Worm (Caenorhabditis elegans): Measurements from ENCODE around the gene col-177.
A peak's percentile ranks its signal among the peaks of the same experiment; 100 is the strongest.

The col-177 gene

DNA sequence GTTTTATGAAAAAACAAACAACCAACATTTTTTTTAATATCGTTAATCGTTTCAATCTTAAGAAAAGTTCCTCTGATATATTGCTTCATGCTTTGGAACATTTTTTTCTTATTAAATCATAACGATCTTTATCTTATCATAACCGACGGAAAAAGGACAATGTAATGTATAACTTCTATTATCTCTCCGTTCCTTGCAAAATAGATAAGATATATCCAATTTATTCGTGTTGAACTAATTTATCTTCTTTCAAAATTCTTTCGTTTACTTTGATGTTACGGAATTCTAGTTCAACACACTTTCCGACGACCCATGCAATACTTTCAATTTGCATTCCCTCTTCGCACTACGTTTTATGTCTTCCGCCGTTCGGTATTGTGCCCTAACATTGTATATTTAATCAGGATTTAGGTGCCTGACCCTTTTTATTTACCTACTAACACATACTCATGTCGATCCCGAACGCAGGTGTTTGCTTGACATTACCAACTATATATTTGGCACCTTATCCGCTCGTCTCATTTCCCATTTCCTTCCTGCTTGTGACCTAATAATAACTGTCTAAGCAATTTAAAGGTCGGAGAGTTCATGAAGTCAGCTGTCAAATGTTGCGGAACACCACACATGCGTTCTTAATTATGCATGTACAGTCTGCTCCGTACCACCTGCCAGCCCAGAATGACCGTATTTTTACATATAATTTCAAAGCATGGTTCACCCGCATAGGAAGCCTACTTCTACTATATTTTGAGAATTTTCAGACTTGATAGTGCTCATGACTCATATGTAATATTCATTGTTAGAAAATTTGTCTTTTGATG, 10.1 kb downstream of the col-177 start:
- peak; percentile 63 for TF ChIP-seq elt-1 (tag; optimal IDR thresholded peaks at IDR 0.05; ENCODE audit: borderline replicate concordance, insufficient read depth)
- TF ChIP-seq unc-62 (GFP tag; optimal IDR thresholded peaks at IDR 0.05): no peak
- peak; percentile 38 for TF ChIP-seq cnd-1 (tag; optimal IDR thresholded peaks at IDR 0.05)
- TF ChIP-seq nhr-2 (tag; optimal IDR thresholded peaks at IDR 0.05): peak; percentile 92
- no peak for TF ChIP-seq nhr-28 (tag; optimal IDR thresholded peaks at IDR 0.05)

ce11 chrX:10990855-10991176, 10.8 kb downstream of the col-177 start:
- TF ChIP-seq mls-2 (tag; optimal IDR thresholded peaks at IDR 0.05) (peak; percentile 63), tbx-8 (GFP tag; optimal IDR thresholded peaks at IDR 0.05) (no peak)

- TF ChIP-seq flh-1 (GFP tag; optimal IDR thresholded peaks at IDR 0.05) (no peak), nhr-12 (tag; optimal IDR thresholded peaks at IDR 0.05) (no peak), tbx-8 (GFP tag; optimal IDR thresholded peaks at IDR 0.05) (no peak), lin-32 (GFP tag; optimal IDR thresholded peaks at IDR 0.05) (no peak), ceh-83 (GFP tag; optimal IDR thresholded peaks at IDR 0.05) (no peak), ham-2 (GFP tag; optimal IDR thresholded peaks at IDR 0.05) (peak; percentile 84), nhr-76 (tag; optimal IDR thresholded peaks at IDR 0.05) (no peak), nhr-2 (tag; optimal IDR thresholded peaks at IDR 0.05) (peak; percentile 96), mls-2 (tag; optimal IDR thresholded peaks at IDR 0.05) (peak; percentile 75), M03D4.4 (tag; optimal IDR thresholded peaks at IDR 0.05) (peak; percentile 24), elt-1 (tag; optimal IDR thresholded peaks at IDR 0.05; ENCODE audit: borderline replicate concordance, insufficient read depth) (peak; percentile 3), blmp-1 (tag; optimal IDR thresholded peaks at IDR 0.05) (no peak), elt-3 (tag; optimal IDR thresholded peaks at IDR 0.05) (peak; percentile 25), lin-13 (tag; optimal IDR thresholded peaks at IDR 0.05) (no peak), sem-2 (GFP tag; optimal IDR thresholded peaks at IDR 0.05) (no peak), snpc-4 (tag; optimal IDR thresholded peaks at IDR 0.05) (no peak), drap-1 (GFP tag; optimal IDR thresholded peaks at IDR 0.05) (no peak), unc-39 (tag; optimal IDR thresholded peaks at IDR 0.05) (no peak), mep-1 (tag; optimal IDR thresholded peaks at IDR 0.05) (no peak), ztf-11 (tag; optimal IDR thresholded peaks at IDR 0.05) (no peak), bed-3 (GFP tag; optimal IDR thresholded peaks at IDR 0.05) (no peak), lsy-2 (tag; optimal IDR thresholded peaks at IDR 0.05) (no peak), nhr-237 (tag; optimal IDR thresholded peaks at IDR 0.05) (no peak), ces-1 (GFP tag; optimal IDR thresholded peaks at IDR 0.05) (no peak), cnd-1 (tag; optimal IDR thresholded peaks at IDR 0.05) (peak; percentile 28), zip-8 (tag; optimal IDR thresholded peaks at IDR 0.05) (no peak), unc-62 (GFP tag; optimal IDR thresholded peaks at IDR 0.05) (peak; percentile 8), hlh-1 (tag; optimal IDR thresholded peaks at IDR 0.05) (no peak), nhr-28 (tag; optimal IDR thresholded peaks at IDR 0.05) (no peak), mab-5 (tag; optimal IDR thresholded peaks at IDR 0.05) (no peak), pha-4 (tag; optimal IDR thresholded peaks at IDR 0.05) (peak; percentile 15), unc-120 (tag; optimal IDR thresholded peaks at IDR 0.05; ENCODE audit: poor library complexity, severe bottlenecking) (no peak), sptf-1 (tag; optimal IDR thresholded peaks at IDR 0.05) (peak; percentile 61), ceh-43 (GFP tag; optimal IDR thresholded peaks at IDR 0.05) (peak; percentile 23), ceh-39 (tag; optimal IDR thresholded peaks at IDR 0.05) (no peak)
These were observed 11.3 kb downstream of the col-177 start for ce11 chrX:10990159-10990854.

DNA sequence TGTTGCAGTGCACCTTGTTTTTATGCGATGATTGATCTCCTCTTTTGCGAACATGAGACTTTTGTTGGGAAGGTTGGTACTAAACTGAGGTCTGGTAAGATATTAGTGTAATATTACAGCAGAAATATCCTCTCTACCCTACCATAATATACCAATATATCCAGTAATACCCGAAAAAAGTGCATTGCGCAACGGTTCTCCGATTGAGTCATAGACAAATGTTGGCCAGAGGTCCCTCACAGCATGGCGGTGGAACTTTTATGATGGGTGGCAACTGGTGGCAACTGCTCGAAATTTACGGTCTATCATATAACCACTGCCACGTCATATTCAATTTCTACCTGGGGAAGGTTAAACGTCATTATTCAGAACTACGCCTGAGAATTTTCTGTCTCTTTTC, 12.4 kb downstream of the col-177 start:
- TF ChIP-seq elt-1 (tag; optimal IDR thresholded peaks at IDR 0.05; ENCODE audit: borderline replicate concordance, insufficient read depth) (no peak), zip-8 (tag; optimal IDR thresholded peaks at IDR 0.05) (peak; percentile 78), nhr-76 (tag; optimal IDR thresholded peaks at IDR 0.05) (no peak), drap-1 (GFP tag; optimal IDR thresholded peaks at IDR 0.05) (no peak), unc-62 (GFP tag; optimal IDR thresholded peaks at IDR 0.05) (no peak), nhr-2 (tag; optimal IDR thresholded peaks at IDR 0.05) (peak; percentile 81), hlh-1 (tag; optimal IDR thresholded peaks at IDR 0.05) (peak; percentile 76), ham-2 (GFP tag; optimal IDR thresholded peaks at IDR 0.05) (no peak), ceh-83 (GFP tag; optimal IDR thresholded peaks at IDR 0.05) (peak; percentile 16), sem-2 (GFP tag; optimal IDR thresholded peaks at IDR 0.05) (no peak), nhr-12 (tag; optimal IDR thresholded peaks at IDR 0.05) (no peak), mab-5 (tag; optimal IDR thresholded peaks at IDR 0.05) (no peak), lin-32 (GFP tag; optimal IDR thresholded peaks at IDR 0.05) (no peak), ceh-43 (GFP tag; optimal IDR thresholded peaks at IDR 0.05) (no peak), unc-39 (tag; optimal IDR thresholded peaks at IDR 0.05) (no peak), unc-120 (tag; optimal IDR thresholded peaks at IDR 0.05; ENCODE audit: poor library complexity, severe bottlenecking) (no peak)
